Worm (Caenorhabditis elegans): ENCODE results near the gene sra-7.

The sra-7 gene

DNA sequence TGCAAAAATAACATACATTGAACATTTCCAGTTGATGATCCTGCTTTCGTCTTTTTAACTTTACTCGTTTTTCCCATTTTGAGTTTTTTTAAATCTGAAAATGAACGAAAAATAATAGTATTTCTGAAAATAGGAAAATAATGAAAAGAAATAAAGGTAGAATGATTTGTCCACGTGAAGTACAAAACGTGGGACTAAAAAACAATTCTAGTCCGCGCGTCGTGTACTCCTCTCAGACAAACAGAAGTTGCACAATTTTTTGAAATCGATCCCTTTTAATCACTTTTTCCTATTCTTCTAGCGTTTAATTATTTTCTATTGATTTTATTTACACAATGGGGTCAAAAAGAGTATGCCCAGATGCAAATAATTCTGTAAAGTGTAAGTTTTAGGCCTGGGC, 46.6 kb downstream of the sra-7 start, which contains the start of the genes E02H1.1 and tag-124 (continued):
- no peak for TF ChIP-seq tbx-2 (tag; optimal IDR thresholded peaks at IDR 0.05)
- peak; percentile 21 for TF ChIP-seq pqm-1 (tag; optimal IDR thresholded peaks at IDR 0.05)
- peak; percentile 92 for TF ChIP-seq nhr-43 (tag; optimal IDR thresholded peaks at IDR 0.05; ENCODE audit: poor library complexity, severe bottlenecking)
- TF ChIP-seq nhr-11 (tag; optimal IDR thresholded peaks at IDR 0.05): peak; percentile 34
- TF ChIP-seq nhr-77 (tag; optimal IDR thresholded peaks at IDR 0.05): no peak
- peak; percentile 72 for TF ChIP-seq nfya-1 (tag; optimal IDR thresholded peaks at IDR 0.05; ENCODE audit: insufficient read depth)
- TF ChIP-seq daf-12 (tag; optimal IDR thresholded peaks at IDR 0.05): no peak
- peak in 1 of 2 experiments; percentile 69 for TF ChIP-seq eor-1 (tag; optimal IDR thresholded peaks at IDR 0.05)
- no peak for TF ChIP-seq egl-5 (tag; optimal IDR thresholded peaks at IDR 0.05)
- peak; percentile 15 for TF ChIP-seq ceh-28 (tag; optimal IDR thresholded peaks at IDR 0.05)
- peak; percentile 17 for TF ChIP-seq elt-2 (tag; optimal IDR thresholded peaks at IDR 0.05)
- TF ChIP-seq unc-62 (GFP tag; optimal IDR thresholded peaks at IDR 0.05): no peak
- TF ChIP-seq unc-39 (tag; optimal IDR thresholded peaks at IDR 0.05): no peak
- TF ChIP-seq aly-2 (tag; optimal IDR thresholded peaks at IDR 0.05): no peak
- no peak for TF ChIP-seq fkh-10 (GFP tag; optimal IDR thresholded peaks at IDR 0.05)
- TF ChIP-seq skn-1 (tag; optimal IDR thresholded peaks at IDR 0.05): no peak
- TF ChIP-seq nhr-25 (tag; optimal IDR thresholded peaks at IDR 0.05): peak; percentile 74
- TF ChIP-seq ztf-4 (tag; optimal IDR thresholded peaks at IDR 0.05): no peak
- TF ChIP-seq mml-1 (tag; optimal IDR thresholded peaks at IDR 0.05): no peak
- no peak for TF ChIP-seq ZK546.5 (tag; optimal IDR thresholded peaks at IDR 0.05)
- TF ChIP-seq nhr-76 (tag; optimal IDR thresholded peaks at IDR 0.05): no peak

DNA sequence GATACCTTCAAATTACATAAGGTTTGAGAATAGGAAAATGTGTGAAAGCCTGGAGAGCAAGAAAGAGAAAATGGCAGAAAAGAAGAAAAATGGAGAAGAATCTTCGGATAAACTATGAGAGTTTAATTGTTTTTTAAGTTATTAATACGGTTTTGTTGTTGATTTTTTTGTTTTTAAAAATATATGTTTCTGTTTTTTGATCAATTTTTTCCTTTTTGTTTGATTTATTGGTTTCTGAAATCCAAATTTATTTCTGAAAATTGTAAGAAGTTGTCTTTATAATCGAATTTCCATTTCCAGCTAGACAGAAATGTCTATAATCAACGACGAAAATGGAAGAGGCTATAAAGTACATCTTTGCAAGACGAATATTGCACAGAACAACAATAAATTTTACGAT, 48.3 kb downstream of the sra-7 start, which contains the start of gene parp-2:
TSS of gene parp-2 (plus strand) at position 301 of the 400 bp plus-strand sequence.
- no peak for TF ChIP-seq nfya-1 (tag; optimal IDR thresholded peaks at IDR 0.05; ENCODE audit: insufficient read depth)
- TF ChIP-seq nhr-67 (tag; optimal IDR thresholded peaks at IDR 0.05): no peak

DNA sequence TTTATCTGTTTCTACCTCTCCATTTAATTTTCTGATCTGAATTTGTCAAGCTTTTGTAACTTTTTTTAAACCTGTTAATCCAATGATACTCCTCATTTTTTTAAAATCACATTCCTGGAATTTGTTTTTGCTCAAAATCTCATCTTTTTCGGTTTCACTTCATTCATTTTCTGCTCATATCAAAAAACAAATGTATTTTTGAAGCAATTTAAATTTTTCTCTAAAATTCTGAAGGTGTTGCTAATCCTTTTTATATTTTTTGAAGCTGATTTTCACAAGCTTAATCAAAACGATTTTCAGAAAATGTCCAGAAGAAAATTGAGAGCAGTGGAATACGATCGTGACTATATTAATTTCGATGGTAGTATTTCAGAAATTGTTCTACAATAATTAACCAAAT, 50.4 kb downstream of the sra-7 start, which contains the start of gene E02H1.5:
TSS of gene E02H1.5 (plus strand) at position 301 of the 400 bp plus-strand sequence.
- TF ChIP-seq nhr-28 (tag; optimal IDR thresholded peaks at IDR 0.05) (no peak), aly-2 (tag; optimal IDR thresholded peaks at IDR 0.05) (no peak), nhr-23 (tag; optimal IDR thresholded peaks at IDR 0.05) (no peak), sea-2 (GFP tag; optimal IDR thresholded peaks at IDR 0.05) (no peak), nhr-11 (tag; optimal IDR thresholded peaks at IDR 0.05) (no peak), daf-12 (tag; optimal IDR thresholded peaks at IDR 0.05) (no peak), nhr-77 (tag; optimal IDR thresholded peaks at IDR 0.05) (no peak), hmg-11 (tag; optimal IDR thresholded peaks at IDR 0.05) (no peak), snpc-4 (tag; optimal IDR thresholded peaks at IDR 0.05) (no peak), mdl-1 (tag; optimal IDR thresholded peaks at IDR 0.05) (no peak), ceh-28 (tag; optimal IDR thresholded peaks at IDR 0.05) (no peak)

Data from whole organism, L3 larva.